Worm (Caenorhabditis elegans) whole organism, L1 larva: ENCODE measurements around the gene sru-25.

Experiments used
- alr-1 ChIP-seq: fragments of 200-800 bp; sonication (Bioruptor generic); optimal IDR thresholded peaks from 2 replicates; lab custom pipeline; 2018; ENCODE audit warnings: borderline replicate concordance, mild to moderate bottlenecking, missing genetic modification characterization, missing compliant biosample characterization
- aly-2 ChIP-seq: fragments of 150-350 bp; optimal IDR thresholded peaks from 2 replicates; lab custom pipeline; 2014; ENCODE audit warnings: missing biosample characterization, missing genetic modification characterization
- blmp-1 ChIP-seq: fragments of 150-350 bp; optimal IDR thresholded peaks from 2 replicates; lab custom pipeline; 2014; ENCODE audit warnings: missing biosample characterization, missing genetic modification characterization
- ceh-8 ChIP-seq: fragments of 200-800 bp; sonication (Bioruptor generic); optimal IDR thresholded peaks from 2 replicates; lab custom pipeline; 2018; ENCODE audit warnings: mild to moderate bottlenecking, missing genetic modification characterization, moderate library complexity, missing compliant biosample characterization
- ceh-88 ChIP-seq: fragments of 200-800 bp; sonication (Bioruptor generic); IDR thresholded peaks from 2 replicates; pipeline ENCODE4 v1.3.6; 2022; ENCODE audit warnings: missing genetic modification characterization, missing compliant biosample characterization
- ceh-90 ChIP-seq: sonication (generic microtip); optimal IDR thresholded peaks from 2 replicates; lab custom pipeline; 2016; ENCODE audit warnings: missing genetic modification characterization, missing compliant biosample characterization
- dsc-1 ChIP-seq: sonication (generic microtip); optimal IDR thresholded peaks from 2 replicates; lab custom pipeline; 2016; ENCODE audit warnings: mild to moderate bottlenecking, missing genetic modification characterization, missing compliant biosample characterization
- egl-13 ChIP-seq: sonication (generic microtip); optimal IDR thresholded peaks from 2 replicates; lab custom pipeline; 2016; ENCODE audit warnings: missing genotype, missing genetic modification reagents, missing genetic modification characterization, missing compliant biosample characterization
- ets-5 ChIP-seq: fragments of 200-800 bp; sonication (Bioruptor generic); IDR thresholded peaks from 2 replicates; pipeline ENCODE4 v1.3.6; 2022; ENCODE audit warnings: missing genetic modification characterization, missing compliant biosample characterization
- hlh-17 ChIP-seq: fragments of 200-800 bp; sonication (Bioruptor generic); optimal IDR thresholded peaks from 2 replicates; lab custom pipeline; 2018; ENCODE audit warnings: missing genetic modification characterization, mild to moderate bottlenecking, missing compliant biosample characterization, moderate library complexity, borderline replicate concordance
- hpl-2 ChIP-seq: fragments of 150-350 bp; optimal IDR thresholded peaks from 2 replicates; lab custom pipeline; 2014; ENCODE audit warnings: missing biosample characterization, missing genetic modification reagents, missing genetic modification characterization
- irx-1 ChIP-seq: sonication (generic microtip); optimal IDR thresholded peaks from 2 replicates; lab custom pipeline; 2016; ENCODE audit warnings: missing genetic modification characterization, missing compliant biosample characterization
- jun-1 ChIP-seq: fragments of 150-350 bp; optimal IDR thresholded peaks from 2 replicates; lab custom pipeline; 2014; ENCODE audit warnings: missing biosample characterization, missing genetic modification reagents, missing genetic modification characterization
- lin-14 ChIP-seq: fragments of 200-800 bp; sonication (Bioruptor generic); optimal IDR thresholded peaks from 2 replicates; lab custom pipeline; 2018; ENCODE audit warnings: mild to moderate bottlenecking, missing genetic modification characterization, moderate library complexity, missing compliant biosample characterization
- lir-3 ChIP-seq: sonication (generic microtip); optimal IDR thresholded peaks from 2 replicates; lab custom pipeline; 2016; ENCODE audit warnings: mild to moderate bottlenecking, missing genetic modification characterization, moderate library complexity, missing compliant biosample characterization; ENCODE audit not compliant: poor library complexity
- lsy-2 ChIP-seq, 2 experiments: fragments of 150-350 bp; optimal IDR thresholded peaks; 2 replicates each; lab custom pipeline; 2014; ENCODE audit warnings: missing biosample characterization in 2 of 2, missing genetic modification characterization in 2 of 2
- mdl-1 ChIP-seq, 2 experiments: fragments of 150-350 bp; optimal IDR thresholded peaks; 2 replicates each; lab custom pipeline; 2014 to 2017; ENCODE audit warnings: missing biosample characterization in 2 of 2, missing genetic modification characterization in 2 of 2, inconsistent platforms in 1 of 2
- nhr-20 ChIP-seq: sonication (generic microtip); optimal IDR thresholded peaks from 2 replicates; lab custom pipeline; 2016; ENCODE audit warnings: mild to moderate bottlenecking, missing genetic modification characterization, missing compliant biosample characterization
- nhr-28 ChIP-seq: fragments of 150-350 bp; optimal IDR thresholded peaks from 2 replicates; lab custom pipeline; 2014; ENCODE audit warnings: missing biosample characterization, missing genetic modification characterization
- nhr-76 ChIP-seq: sonication (generic microtip); optimal IDR thresholded peaks from 2 replicates; lab custom pipeline; 2017; ENCODE audit warnings: missing biosample characterization, missing genetic modification characterization
- nhr-77 ChIP-seq: fragments of 150-350 bp; optimal IDR thresholded peaks from 2 replicates; lab custom pipeline; 2014; ENCODE audit warnings: missing biosample characterization, missing genetic modification characterization
- nhr-84 ChIP-seq: sonication (generic microtip); optimal IDR thresholded peaks from 2 replicates; lab custom pipeline; 2017; ENCODE audit warnings: missing biosample characterization, missing genetic modification characterization
- pag-3 ChIP-seq: sonication (generic microtip); optimal IDR thresholded peaks from 2 replicates; lab custom pipeline; 2017; ENCODE audit warnings: missing genetic modification characterization, mild to moderate bottlenecking, missing compliant biosample characterization, antibody characterized with exemption, borderline replicate concordance; ENCODE audit not compliant: insufficient read depth
- pax-3 ChIP-seq: fragments of 200-800 bp; sonication (Bioruptor generic); optimal IDR thresholded peaks from 2 replicates; lab custom pipeline; 2018; ENCODE audit warnings: mild to moderate bottlenecking, missing genetic modification characterization, moderate library complexity, missing compliant biosample characterization
- pqm-1 ChIP-seq: sonication (generic microtip); optimal IDR thresholded peaks from 3 replicates; lab custom pipeline; 2017; ENCODE audit warnings: missing biosample characterization, missing genetic modification characterization
- snpc-4 ChIP-seq: fragments of 150-350 bp; optimal IDR thresholded peaks from 2 replicates; lab custom pipeline; 2014; ENCODE audit warnings: missing biosample characterization, missing genetic modification characterization
- swsn-7 ChIP-seq: sonication (generic microtip); optimal IDR thresholded peaks from 2 replicates; lab custom pipeline; 2016; ENCODE audit warnings: missing genetic modification characterization, missing compliant biosample characterization
- unc-30 ChIP-seq: sonication (generic microtip); optimal IDR thresholded peaks from 2 replicates; lab custom pipeline; 2017; ENCODE audit warnings: missing biosample characterization, missing genetic modification characterization
- unc-62 ChIP-seq: fragments of 150-350 bp; optimal IDR thresholded peaks from 2 replicates; lab custom pipeline; 2014; ENCODE audit warnings: missing biosample characterization, missing genetic modification reagents, missing genetic modification characterization
- unc-86 ChIP-seq: sonication (generic microtip); optimal IDR thresholded peaks from 2 replicates; lab custom pipeline; 2016; ENCODE audit warnings: missing genetic modification characterization, missing compliant biosample characterization
- unc-98 ChIP-seq: fragments of 200-800 bp; sonication (Bioruptor generic); IDR thresholded peaks from 2 replicates; pipeline ENCODE4 v1.3.6; 2022; ENCODE audit warnings: missing genetic modification characterization, missing compliant biosample characterization
- vab-15 ChIP-seq: sonication (generic microtip); optimal IDR thresholded peaks from 2 replicates; lab custom pipeline; 2017; ENCODE audit warnings: missing genotype, mild to moderate bottlenecking, missing genetic modification characterization, missing compliant biosample characterization
- xbp-1 ChIP-seq: sonication (generic microtip); optimal IDR thresholded peaks from 2 replicates; lab custom pipeline; 2016; ENCODE audit warnings: missing genetic modification characterization, missing compliant biosample characterization
- zag-1 ChIP-seq: fragments of 150-350 bp; optimal IDR thresholded peaks from 2 replicates; lab custom pipeline; 2014; ENCODE audit warnings: missing biosample characterization, missing genetic modification characterization

sru-25 gene

DNA sequence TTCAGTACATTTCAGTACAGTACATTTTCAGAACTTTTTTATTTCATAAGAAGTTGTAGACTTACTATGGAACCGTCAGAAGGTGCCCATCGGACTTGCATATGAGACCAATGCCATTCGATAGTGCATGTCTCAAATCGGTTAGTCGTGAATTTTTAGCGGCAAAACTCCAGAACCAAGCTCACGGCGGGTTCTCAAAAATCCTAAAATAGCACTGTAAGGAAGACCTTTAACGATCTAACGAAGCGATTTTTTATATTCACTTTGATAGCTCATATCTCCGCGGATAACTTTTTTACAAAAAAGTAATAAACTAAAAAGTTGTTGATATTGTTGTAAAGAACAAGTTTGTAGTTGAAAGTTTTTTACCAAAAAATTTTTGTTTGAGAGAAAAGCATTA is at the start of gene sru-25:
TSS of gene sru-25 (minus strand) at position 101 of the 400 bp plus-strand sequence.
- TF ChIP-seq unc-98 (GFP tag; lab: Robert Waterston, UW) (no peak), irx-1 (no peak), vab-15 (tag; lab: Kevin White, UChicago) (no peak), unc-30 (no peak), pag-3 (tag; lab: Kevin White, UChicago) (no peak), lsy-2 (tag; optimal IDR thresholded peaks at IDR 0.05; lab: Kevin White, UChicago) (no peak), ceh-88 (no peak), mdl-1 (tag; optimal IDR thresholded peaks at IDR 0.05; lab: Kevin White, UChicago) (no peak), nhr-84 (tag; lab: Kevin White, UChicago) (no peak), lin-14 (GFP tag; lab: Kevin White, UChicago) (no peak), unc-86 (tag; lab: Kevin White, UChicago) (no peak)
- TF ChIP-seq, all 84 proteins: peak for 0

DNA sequence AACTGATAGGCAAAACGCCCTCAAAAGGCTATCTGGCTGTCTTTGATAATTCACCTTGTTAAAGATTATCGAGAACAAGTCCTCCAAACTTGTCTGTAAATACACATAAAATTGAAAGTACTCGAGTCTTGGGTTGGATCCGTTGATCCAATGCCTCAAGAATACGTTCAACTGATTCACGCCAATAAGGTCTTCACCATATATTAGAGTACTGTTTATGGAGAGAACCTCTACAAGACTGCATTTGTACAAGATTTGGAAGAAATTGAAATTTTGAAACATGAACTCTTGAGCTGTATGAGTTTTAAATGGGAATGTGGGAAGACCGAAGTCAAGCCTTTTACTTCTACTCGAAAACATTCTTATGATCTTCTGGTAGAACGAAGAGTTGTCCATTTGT is 48.8 kb upstream of the sru-25 start:
- TF ChIP-seq nhr-84 (tag; lab: Kevin White, UChicago) (no peak), zag-1 (tag; lab: Kevin White, UChicago) (no peak), ceh-8 (GFP tag; lab: Kevin White, UChicago) (no peak), ceh-88 (no peak), hpl-2 (no peak)

DNA sequence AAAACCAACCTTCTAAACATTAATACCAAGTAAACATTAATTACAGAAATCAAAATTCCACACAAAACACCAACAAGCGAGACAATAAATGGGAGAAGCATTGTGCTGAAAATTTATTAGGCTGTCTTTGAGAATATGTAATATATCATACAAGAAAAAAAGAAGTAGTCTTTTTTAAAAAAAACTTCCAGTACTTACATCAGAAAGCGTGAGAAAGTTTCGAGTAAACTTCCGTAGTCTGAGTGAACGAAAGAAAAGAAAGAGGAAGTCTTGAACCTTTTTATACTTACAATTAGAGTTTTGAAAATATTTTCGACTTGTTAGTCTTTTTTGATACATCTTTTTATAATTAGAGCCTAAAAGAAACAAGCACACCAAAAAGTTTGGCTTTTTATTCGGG is 45.6 kb upstream of the sru-25 start, which contains the start of gene srbc-40:
TSS of gene srbc-40 (minus strand) at position 101 of the 400 bp plus-strand sequence.
- TF ChIP-seq pax-3 (tag; lab: Kevin White, UChicago) (no peak), alr-1 (tag; lab: Kevin White, UChicago) (no peak), lin-14 (GFP tag; lab: Kevin White, UChicago) (no peak), ets-5 (GFP tag; lab: Robert Waterston, UW) (no peak), ceh-90 (tag; lab: Kevin White, UChicago) (no peak), lir-3 (tag; lab: Kevin White, UChicago) (no peak), pqm-1 (tag; lab: Kevin White, UChicago) (no peak), nhr-77 (tag; lab: Kevin White, UChicago) (no peak), egl-13 (tag; lab: Kevin White, UChicago) (no peak)

DNA sequence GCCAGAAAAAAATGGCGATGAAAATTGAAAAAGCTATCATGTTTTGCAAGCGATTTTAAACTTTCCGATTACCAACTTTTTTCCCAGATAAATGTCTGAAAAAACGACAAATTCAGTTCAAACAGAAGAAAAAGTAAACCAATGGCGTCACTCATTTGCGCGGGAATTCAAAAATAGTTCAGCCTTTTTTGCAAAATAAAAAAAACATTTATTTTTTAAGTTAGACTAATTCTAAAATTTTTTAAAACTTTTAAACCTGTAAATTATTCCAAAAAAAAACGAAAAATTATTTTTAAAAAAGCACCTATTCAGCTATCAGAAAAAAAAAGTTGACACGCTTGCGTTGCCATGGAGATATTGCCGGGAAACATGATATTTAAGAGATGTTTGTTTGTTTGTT is 38.8 kb upstream of the sru-25 start, which contains the start of gene cyp-33C11:
TSS of gene cyp-33C11 (minus strand) at position 101 of the 400 bp plus-strand sequence.
- TF ChIP-seq swsn-7 (tag; lab: Kevin White, UChicago), result no peak

DNA sequence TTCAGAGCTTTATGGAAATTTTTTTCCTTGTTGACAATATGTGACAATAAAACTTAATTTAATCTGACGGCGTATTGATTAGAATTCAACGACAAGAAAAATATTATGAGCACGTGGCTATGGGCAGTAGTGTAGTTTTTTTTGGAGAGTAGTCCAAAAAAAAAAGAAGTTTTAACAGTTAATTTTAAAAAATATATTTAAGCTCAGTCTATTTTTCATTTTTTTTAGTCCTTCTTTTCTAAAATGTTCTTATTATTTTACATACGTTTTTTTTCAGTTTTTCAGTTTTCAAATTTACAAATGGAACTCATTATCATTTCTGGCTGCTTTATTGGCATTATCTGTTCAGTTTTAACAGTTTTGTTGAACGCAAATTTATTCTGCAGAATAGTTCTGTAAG is 34.7 kb upstream of the sru-25 start, which contains the start of gene srbc-39:
TSS of gene srbc-39 (plus strand) at position 301 of the 400 bp plus-strand sequence.
- TF ChIP-seq swsn-7 (tag; lab: Kevin White, UChicago) (no peak), xbp-1 (tag; lab: Kevin White, UChicago) (no peak), unc-62 (no peak), dsc-1 (no peak), nhr-20 (no peak), ceh-88 (no peak), egl-13 (tag; lab: Kevin White, UChicago) (no peak), snpc-4 (tag; lab: Kevin White, UChicago) (no peak), aly-2 (tag; lab: Kevin White, UChicago) (no peak), ets-5 (GFP tag; lab: Robert Waterston, UW) (no peak), nhr-28 (tag; lab: Kevin White, UChicago) (no peak), jun-1 (tag; lab: Kevin White, UChicago) (no peak), blmp-1 (tag; lab: Kevin White, UChicago) (no peak)

DNA sequence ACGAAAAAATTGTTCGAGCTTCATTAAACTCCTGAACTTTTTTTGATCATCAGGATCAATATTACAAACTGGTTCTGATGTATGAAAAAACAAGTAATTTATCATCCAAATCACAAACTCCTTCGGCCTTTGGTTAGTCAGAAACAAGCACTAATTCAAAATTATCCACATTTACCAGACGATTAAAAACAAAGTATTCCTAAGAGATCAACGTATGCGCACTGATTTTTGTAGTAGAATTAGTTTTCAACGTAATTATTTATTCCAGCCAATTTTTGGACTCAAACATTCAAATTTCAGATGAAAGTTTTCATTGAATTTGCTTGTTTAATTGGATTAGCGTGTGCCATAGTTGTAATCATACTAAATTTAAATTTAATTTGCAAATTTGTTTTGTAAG is 32.8 kb upstream of the sru-25 start, which contains the start of gene srbc-38:
TSS of gene srbc-38 (plus strand) at position 301 of the 400 bp plus-strand sequence.
- TF ChIP-seq nhr-76 (tag; lab: Kevin White, UChicago) (no peak), unc-62 (no peak), hlh-17 (GFP tag; lab: Kevin White, UChicago) (no peak)
